Worm (Caenorhabditis elegans) whole organism, L3 larva: ENCODE measurements around the gene srw-63.

Source experiments
- ama-1 ChIP-seq: fragments of 150-350 bp; optimal IDR thresholded peaks from 2 replicates; lab custom pipeline; 2018
- fkh-10 ChIP-seq: sonication (generic microtip); optimal IDR thresholded peaks from 2 replicates; lab custom pipeline; 2017; ENCODE audit warnings: missing biosample characterization, missing genetic modification reagents, missing genetic modification characterization
- fos-1 ChIP-seq: fragments of 150-350 bp; optimal IDR thresholded peaks from 2 replicates; lab custom pipeline; 2014; ENCODE audit warnings: missing biosample characterization, missing genetic modification characterization
- jun-1 ChIP-seq: fragments of 150-350 bp; optimal IDR thresholded peaks from 2 replicates; lab custom pipeline; 2014; ENCODE audit warnings: missing biosample characterization, missing genetic modification reagents, missing genetic modification characterization
- nfya-1 ChIP-seq: sonication (generic microtip); optimal IDR thresholded peaks from 2 replicates; lab custom pipeline; 2017; ENCODE audit warnings: missing genetic modification characterization, mild to moderate bottlenecking, missing compliant biosample characterization, antibody characterized with exemption, moderate library complexity; ENCODE audit not compliant: insufficient read depth
- nhr-77 ChIP-seq: fragments of 150-350 bp; optimal IDR thresholded peaks from 2 replicates; lab custom pipeline; 2014; ENCODE audit warnings: missing biosample characterization, missing genetic modification characterization
- pha-4 ChIP-seq: fragments of 150-350 bp; optimal IDR thresholded peaks from 2 replicates; lab custom pipeline; 2014; ENCODE audit warnings: missing biosample characterization, missing genetic modification reagents, missing genetic modification characterization
- pqm-1 ChIP-seq: fragments of 150-350 bp; optimal IDR thresholded peaks from 2 replicates; lab custom pipeline; 2017; ENCODE audit warnings: missing biosample characterization, missing genetic modification characterization, inconsistent platforms
- snpc-4 ChIP-seq: fragments of 150-350 bp; optimal IDR thresholded peaks from 2 replicates; lab custom pipeline; 2014; ENCODE audit warnings: missing biosample characterization, missing genetic modification characterization
- unc-39 ChIP-seq: sonication (generic microtip); optimal IDR thresholded peaks from 4 replicates; lab custom pipeline; 2017; ENCODE audit warnings: missing biosample characterization, missing genetic modification characterization
- unc-62 ChIP-seq: fragments of 150-350 bp; sonication (generic microtip); optimal IDR thresholded peaks from 4 replicates; lab custom pipeline; 2014; ENCODE audit warnings: missing biosample characterization, missing genetic modification reagents, missing genetic modification characterization

DNA sequence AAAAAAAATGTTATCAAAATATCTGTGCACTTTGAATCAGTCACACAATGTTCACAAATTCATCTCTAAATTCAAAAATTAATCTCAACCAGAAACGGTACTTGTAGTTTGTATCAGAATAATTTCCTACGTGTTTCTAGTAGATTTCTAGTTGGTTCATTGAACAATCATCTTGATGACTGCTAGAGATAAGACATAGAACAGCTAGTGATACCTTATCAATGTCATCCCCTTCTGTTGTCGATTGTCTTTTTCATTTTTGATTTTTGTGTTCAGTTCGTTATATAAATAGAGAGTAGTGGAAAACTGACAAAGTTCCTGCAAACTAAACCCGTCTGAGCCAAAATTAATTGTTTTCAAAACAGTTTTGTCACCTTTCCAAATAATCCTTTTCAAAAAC lies 34.7 kb upstream of the srw-63 start:
- no peak for TF ChIP-seq fkh-10 (GFP tag; lab: Kevin White, UChicago)
- peak; percentile 39 for TF ChIP-seq jun-1 (tag; lab: Kevin White, UChicago)
- no peak for TF ChIP-seq ama-1 (lab: Kevin White, UChicago)
- no peak for TF ChIP-seq fos-1 (tag; lab: Kevin White, UChicago)
- no peak for TF ChIP-seq nfya-1 (tag; lab: Kevin White, UChicago)
- TF ChIP-seq pqm-1 (tag; lab: Kevin White, UChicago) = peak; percentile 71
- TF ChIP-seq unc-39 (tag; lab: Kevin White, UChicago) = no peak
- TF ChIP-seq pha-4 (tag; lab: Kevin White, UChicago) = no peak
- no peak for TF ChIP-seq nhr-77
- TF ChIP-seq unc-62 (GFP tag; lab: Kevin White, UChicago) = no peak
- TF ChIP-seq snpc-4 (tag; lab: Kevin White, UChicago) = no peak
